Worm (Caenorhabditis elegans) whole organism, L2 larva: ENCODE results near the gene nhr-120.
A peak's percentile ranks its signal among the peaks of the same experiment; 100 is the strongest.

ENCODE experiments used
- F13H6.1 ChIP-seq: sonication (generic microtip); optimal IDR thresholded peaks from 2 replicates; lab custom pipeline; 2016; ENCODE audit warnings: missing genetic modification characterization, missing compliant biosample characterization
- R02D3.7 ChIP-seq: fragments of 150-350 bp; optimal IDR thresholded peaks from 2 replicates; lab custom pipeline; 2014; ENCODE audit warnings: missing biosample characterization, missing genetic modification characterization
- ZK546.5 ChIP-seq: sonication (generic microtip); optimal IDR thresholded peaks from 2 replicates; lab custom pipeline; 2017; ENCODE audit warnings: missing biosample characterization, missing genetic modification characterization
- blmp-1 ChIP-seq: sonication (generic microtip); optimal IDR thresholded peaks from 2 replicates; lab custom pipeline; 2017; ENCODE audit warnings: missing genetic modification characterization, mild to moderate bottlenecking, missing compliant biosample characterization, antibody characterized with exemption, moderate library complexity; ENCODE audit not compliant: insufficient read depth
- ceh-82 ChIP-seq: fragments of 150-350 bp; optimal IDR thresholded peaks from 2 replicates; lab custom pipeline; 2014; ENCODE audit warnings: missing biosample characterization, missing genetic modification characterization
- crh-2 ChIP-seq: sonication (generic microtip); optimal IDR thresholded peaks from 2 replicates; lab custom pipeline; 2017; ENCODE audit warnings: missing biosample characterization, missing genetic modification characterization
- dmd-4 ChIP-seq: sonication (generic microtip); optimal IDR thresholded peaks from 2 replicates; lab custom pipeline; 2017; ENCODE audit warnings: missing biosample characterization, missing genetic modification characterization
- egl-27 ChIP-seq: sonication (generic microtip); optimal IDR thresholded peaks from 3 replicates; lab custom pipeline; 2017; ENCODE audit warnings: missing biosample characterization, missing genetic modification reagents, missing genetic modification characterization
- elt-1 ChIP-seq: fragments of 150-350 bp; optimal IDR thresholded peaks from 2 replicates; lab custom pipeline; 2014; ENCODE audit warnings: missing biosample characterization, missing genetic modification characterization
- elt-3 ChIP-seq: sonication (generic microtip); optimal IDR thresholded peaks from 2 replicates; lab custom pipeline; 2017; ENCODE audit warnings: missing biosample characterization, missing genetic modification characterization
- fos-1 ChIP-seq: fragments of 150-350 bp; optimal IDR thresholded peaks from 2 replicates; lab custom pipeline; 2014; ENCODE audit warnings: missing biosample characterization, missing genetic modification characterization
- gmeb-1 ChIP-seq: fragments of 150-350 bp; optimal IDR thresholded peaks from 2 replicates; lab custom pipeline; 2014; ENCODE audit warnings: missing biosample characterization, missing genetic modification characterization
- lin-11 ChIP-seq: fragments of 150-350 bp; sonication (generic microtip); optimal IDR thresholded peaks from 2 replicates; lab custom pipeline; 2014; ENCODE audit warnings: missing biosample characterization, missing genetic modification characterization, inconsistent platforms, mixed read lengths
- lin-13 ChIP-seq: fragments of 150-350 bp; optimal IDR thresholded peaks from 2 replicates; lab custom pipeline; 2014; ENCODE audit warnings: missing biosample characterization, missing genetic modification reagents, missing genetic modification characterization
- lin-39 ChIP-seq: fragments of 150-350 bp; optimal IDR thresholded peaks from 2 replicates; lab custom pipeline; 2014; ENCODE audit warnings: missing biosample characterization, missing genetic modification reagents, missing genetic modification characterization
- lsy-2 ChIP-seq, 2 experiments: fragments of 150-350 bp in 1 of 2; sonication (generic microtip) in 1 of 2; optimal IDR thresholded peaks; 2 replicates each; lab custom pipeline; 2014 to 2017; ENCODE audit warnings: missing biosample characterization in 2 of 2, missing genetic modification characterization in 2 of 2
- mbf-1 ChIP-seq: sonication (generic microtip); optimal IDR thresholded peaks from 2 replicates; lab custom pipeline; 2017; ENCODE audit warnings: missing biosample characterization, missing genetic modification characterization
- nhr-10 ChIP-seq: sonication (generic microtip); optimal IDR thresholded peaks from 2 replicates; lab custom pipeline; 2017; ENCODE audit warnings: missing biosample characterization, missing genetic modification characterization
- nhr-11 ChIP-seq: fragments of 150-350 bp; optimal IDR thresholded peaks from 2 replicates; lab custom pipeline; 2014; ENCODE audit warnings: missing biosample characterization, missing genetic modification characterization
- nhr-12 ChIP-seq: fragments of 150-350 bp; optimal IDR thresholded peaks from 2 replicates; lab custom pipeline; 2014; ENCODE audit warnings: missing biosample characterization, missing genetic modification characterization
- nhr-129 ChIP-seq: fragments of 150-350 bp; optimal IDR thresholded peaks from 2 replicates; lab custom pipeline; 2014; ENCODE audit warnings: missing biosample characterization, missing genetic modification characterization
- nhr-21 ChIP-seq: fragments of 150-350 bp; optimal IDR thresholded peaks from 2 replicates; lab custom pipeline; 2014; ENCODE audit warnings: missing biosample characterization, missing genetic modification characterization
- nhr-23 ChIP-seq: fragments of 150-350 bp; optimal IDR thresholded peaks from 2 replicates; lab custom pipeline; 2014; ENCODE audit warnings: missing biosample characterization, missing genetic modification reagents, missing genetic modification characterization
- nhr-237 ChIP-seq: fragments of 150-350 bp; optimal IDR thresholded peaks from 2 replicates; lab custom pipeline; 2014; ENCODE audit warnings: missing biosample characterization, missing genetic modification characterization
- nhr-25 ChIP-seq: fragments of 150-350 bp; sonication (generic microtip); optimal IDR thresholded peaks from 3 replicates; lab custom pipeline; 2014; ENCODE audit warnings: missing biosample characterization, missing genetic modification characterization
- peb-1 ChIP-seq: fragments of 150-350 bp; optimal IDR thresholded peaks from 2 replicates; lab custom pipeline; 2014; ENCODE audit warnings: missing biosample characterization, missing genetic modification characterization
- sem-4 ChIP-seq: fragments of 150-350 bp; optimal IDR thresholded peaks from 2 replicates; lab custom pipeline; 2014; ENCODE audit warnings: missing biosample characterization, missing genetic modification reagents, missing genetic modification characterization
- skn-1 ChIP-seq: sonication (generic microtip); optimal IDR thresholded peaks from 2 replicates; lab custom pipeline; 2017; ENCODE audit warnings: missing biosample characterization, missing genetic modification characterization
- sma-3 ChIP-seq: sonication (generic microtip); optimal IDR thresholded peaks from 2 replicates; lab custom pipeline; 2016; ENCODE audit warnings: missing genetic modification reagents, missing genetic modification characterization, missing compliant biosample characterization
- sma-9 ChIP-seq, 2 experiments: fragments of 150-350 bp in 1 of 2; sonication (generic microtip) in 1 of 2; optimal IDR thresholded peaks; 2 replicates each; lab custom pipeline; 2014 to 2016; ENCODE audit warnings: missing genetic modification characterization in 2 of 2, mild to moderate bottlenecking in 1 of 2, missing biosample characterization in 1 of 2, missing compliant biosample characterization in 1 of 2, missing genetic modification reagents in 1 of 2, moderate library complexity in 1 of 2
- unc-39 ChIP-seq: fragments of 150-350 bp; optimal IDR thresholded peaks from 2 replicates; lab custom pipeline; 2014; ENCODE audit warnings: missing biosample characterization, missing genetic modification characterization
- unc-62 ChIP-seq: fragments of 150-350 bp; optimal IDR thresholded peaks from 2 replicates; lab custom pipeline; 2014; ENCODE audit warnings: missing biosample characterization, missing genetic modification reagents, missing genetic modification characterization
- zag-1 ChIP-seq: fragments of 150-350 bp; optimal IDR thresholded peaks from 2 replicates; lab custom pipeline; 2014; ENCODE audit warnings: missing biosample characterization, missing genetic modification characterization
- ztf-1 ChIP-seq: fragments of 200-800 bp; sonication (Bioruptor generic); conservative IDR thresholded peaks from 2 replicates; pipeline ENCODE4 v1.3.6; 2022; ENCODE audit warnings: missing genetic modification characterization, missing compliant biosample characterization
- ztf-11 ChIP-seq: sonication (generic microtip); optimal IDR thresholded peaks from 2 replicates; lab custom pipeline; 2017; ENCODE audit warnings: missing biosample characterization, missing genetic modification characterization
- ztf-4 ChIP-seq: fragments of 150-350 bp; optimal IDR thresholded peaks from 2 replicates; lab custom pipeline; 2014; ENCODE audit warnings: missing biosample characterization, missing genetic modification characterization

nhr-120 gene

ce11 chrX:6642798-6643197 lies 2.4 kb upstream of the nhr-120 start (continued):
- no peak for TF ChIP-seq dmd-4
- no peak for TF ChIP-seq ztf-11 (tag; lab: Kevin White, UChicago)
- peak; percentile 4 for TF ChIP-seq lin-13 (GFP tag; lab: Kevin White, UChicago)
- peak; percentile 93 for TF ChIP-seq skn-1 (tag; lab: Kevin White, UChicago)

DNA sequence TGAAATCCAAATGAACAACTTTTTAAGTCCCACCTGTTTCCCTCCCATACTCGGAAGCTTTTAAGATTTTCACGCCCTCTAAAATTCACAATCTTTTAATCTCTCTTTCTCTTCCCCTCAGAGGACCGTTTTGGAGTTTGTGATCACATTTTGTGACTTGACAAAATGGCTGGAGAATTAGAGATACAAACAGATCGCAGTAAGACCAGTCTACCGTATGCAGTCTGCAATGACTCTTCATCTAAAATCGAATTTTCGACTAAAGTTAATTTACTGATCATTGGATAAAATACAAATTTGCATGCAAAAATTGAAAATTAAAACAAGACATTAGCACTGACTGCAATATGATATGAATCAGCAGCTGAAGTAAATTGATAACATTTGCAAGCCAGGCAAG lies 1.1 kb upstream of the nhr-120 start:
- TF ChIP-seq dmd-4, result no peak
- TF ChIP-seq nhr-129, result peak; percentile 24
- TF ChIP-seq zag-1, result no peak
- TF ChIP-seq lin-13 (GFP tag; lab: Kevin White, UChicago), result peak; percentile 21
- TF ChIP-seq nhr-237 (tag; lab: Kevin White, UChicago), result no peak
- peak in 1 of 2 experiments; percentile 54 for TF ChIP-seq lsy-2 (tag; optimal IDR thresholded peaks at IDR 0.05; lab: Kevin White, UChicago)
- TF ChIP-seq nhr-25, result peak; percentile 7
- peak; percentile 28 for TF ChIP-seq crh-2 (tag; lab: Kevin White, UChicago)

DNA sequence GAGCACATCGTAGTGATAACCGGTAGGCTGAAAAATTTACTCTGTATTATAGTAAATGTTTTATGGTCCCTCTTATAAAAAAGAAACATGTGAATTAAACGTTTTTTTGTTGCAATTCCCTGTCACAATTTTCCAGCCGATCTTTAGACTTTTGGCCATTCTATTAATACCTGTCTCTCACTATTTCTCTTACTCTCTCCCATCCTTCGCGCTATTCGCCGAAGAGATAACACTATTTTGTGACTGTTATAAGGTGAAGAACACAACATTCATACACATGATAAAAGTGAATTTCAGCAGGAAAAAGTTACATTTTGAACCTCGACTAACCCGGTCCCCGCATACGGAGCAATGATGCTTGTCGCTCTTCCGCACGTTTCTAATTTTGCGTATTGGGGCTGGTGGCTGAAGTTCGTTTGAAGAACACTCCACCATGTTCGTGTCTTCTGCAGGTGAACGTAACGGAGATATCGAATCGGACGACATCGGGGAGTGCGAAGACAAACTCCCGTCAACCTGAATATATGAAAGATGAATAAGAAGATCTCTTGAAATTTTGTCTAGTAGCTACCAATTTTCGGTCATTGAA lies 1.3 kb downstream of the nhr-120 start:
- TF ChIP-seq nhr-11 (tag; lab: Kevin White, UChicago), result no peak
- no peak for TF ChIP-seq peb-1 (tag; lab: Kevin White, UChicago)
- TF ChIP-seq elt-1 (tag; lab: Kevin White, UChicago), result no peak
- no peak for TF ChIP-seq ztf-1
- peak; percentile 67 for TF ChIP-seq nhr-25
- TF ChIP-seq ztf-11 (tag; lab: Kevin White, UChicago), result no peak
- TF ChIP-seq blmp-1, result peak; percentile 48
- TF ChIP-seq sma-9 (GFP tag; optimal IDR thresholded peaks at IDR 0.05; lab: Kevin White, UChicago), result peak; percentile 84
- TF ChIP-seq sma-9 (tag; optimal IDR thresholded peaks at IDR 0.05; lab: Kevin White, UChicago), result no peak
- peak; percentile 70 for TF ChIP-seq sma-3
- no peak for TF ChIP-seq ceh-82 (tag; lab: Kevin White, UChicago)
- peak; percentile 48 for TF ChIP-seq crh-2 (tag; lab: Kevin White, UChicago)
- TF ChIP-seq skn-1 (tag; lab: Kevin White, UChicago), result no peak
- TF ChIP-seq nhr-21 (tag; lab: Kevin White, UChicago), result peak; percentile 13
- peak; percentile 27 for TF ChIP-seq ztf-4 (tag; lab: Kevin White, UChicago)
- no peak for TF ChIP-seq mbf-1
- TF ChIP-seq egl-27 (tag; lab: Kevin White, UChicago), result no peak
- TF ChIP-seq nhr-12 (tag; lab: Kevin White, UChicago), result no peak
- TF ChIP-seq fos-1 (tag; lab: Kevin White, UChicago), result peak; percentile 86
- peak; percentile 22 for TF ChIP-seq gmeb-1
- TF ChIP-seq ZK546.5 (tag; lab: Kevin White, UChicago), result no peak
- no peak for TF ChIP-seq nhr-23 (tag; lab: Kevin White, UChicago)
- TF ChIP-seq lsy-2 (tag; optimal IDR thresholded peaks at IDR 0.05; lab: Kevin White, UChicago), result no peak
- TF ChIP-seq zag-1, result no peak

- TF ChIP-seq R02D3.7 (tag; lab: Kevin White, UChicago) (no peak), unc-39 (tag; lab: Kevin White, UChicago) (no peak), ZK546.5 (tag; lab: Kevin White, UChicago) (no peak), lin-11 (tag; lab: Kevin White, UChicago) (no peak), sem-4 (tag; lab: Kevin White, UChicago) (no peak), lin-39 (tag; lab: Kevin White, UChicago) (no peak)
Observed at ce11 chrX:6637933-6638332, 2.5 kb downstream of the nhr-120 start.

ce11 chrX:6635173-6635572 lies 5.2 kb downstream of the nhr-120 start, which contains the start of gene aexr-1:
TSS of gene aexr-1 (minus strand) at chrX:6635273.
- no peak for TF ChIP-seq mbf-1
- no peak for TF ChIP-seq lsy-2 (tag; optimal IDR thresholded peaks at IDR 0.05; lab: Kevin White, UChicago)
- no peak for TF ChIP-seq elt-3 (tag; lab: Kevin White, UChicago)
- no peak for TF ChIP-seq unc-39 (tag; lab: Kevin White, UChicago)
- TF ChIP-seq lin-11 (tag; lab: Kevin White, UChicago), result no peak
- TF ChIP-seq R02D3.7 (tag; lab: Kevin White, UChicago), result no peak
- TF ChIP-seq nhr-237 (tag; lab: Kevin White, UChicago), result no peak
- TF ChIP-seq F13H6.1 (tag; lab: Kevin White, UChicago), result no peak
- TF ChIP-seq lin-39 (tag; lab: Kevin White, UChicago), result no peak
- no peak for TF ChIP-seq ztf-1
- no peak for TF ChIP-seq dmd-4
- TF ChIP-seq unc-62 (GFP tag; lab: Kevin White, UChicago), result no peak
- TF ChIP-seq ZK546.5 (tag; lab: Kevin White, UChicago), result no peak
- no peak for TF ChIP-seq nhr-10
